Fruit fly (Drosophila melanogaster): Measurements from ENCODE around the gene ATPsynE.

The ATPsynE gene

dm6 chr3R:14369481-14370198 lies 42.9 kb downstream of the ATPsynE start (continued):
- no peak for TF ChIP-seq CG10147 (GFP tag; optimal IDR thresholded peaks at IDR 0.05)
- no peak for TF ChIP-seq CG17186 (GFP tag; optimal IDR thresholded peaks at IDR 0.05)
- TF ChIP-seq CG9215 (GFP tag; IDR thresholded peaks at IDR 0.05) = no peak
- TF ChIP-seq CG4404 (GFP tag; IDR thresholded peaks at IDR 0.05) = no peak
- no peak for TF ChIP-seq CG14441 (GFP tag; IDR thresholded peaks at IDR 0.05)
- no peak for TF ChIP-seq CG11398 (GFP tag; optimal IDR thresholded peaks at IDR 0.05)
- no peak for TF ChIP-seq stwl (tag; optimal IDR thresholded peaks at IDR 0.05)
- TF ChIP-seq dysf (GFP tag; IDR thresholded peaks at IDR 0.05) = no peak
- TF ChIP-seq CG18476 (GFP tag; optimal IDR thresholded peaks at IDR 0.05) = peak; percentile 72
- no peak for TF ChIP-seq Abd-B (GFP tag; optimal IDR thresholded peaks at IDR 0.05)
- TF ChIP-seq sim (GFP tag; IDR thresholded peaks at IDR 0.05) = no peak
- TF ChIP-seq Jarid2 (GFP tag; optimal IDR thresholded peaks at IDR 0.05) = peak; percentile 87
- TF ChIP-seq bowl (GFP tag; IDR thresholded peaks at IDR 0.05) = no peak
- TF ChIP-seq luna (GFP tag; optimal IDR thresholded peaks at IDR 0.05) = no peak
- TF ChIP-seq Bgb (GFP tag; IDR thresholded peaks at IDR 0.05; ENCODE audit: partially characterized antibody) = peak; percentile 43; the same call in 1 of the 2 replicates
- no peak for TF ChIP-seq CG4328 (GFP tag; optimal IDR thresholded peaks at IDR 0.05)
- TF ChIP-seq Sry-δ (GFP tag; optimal IDR thresholded peaks at IDR 0.05) = no peak
- TF ChIP-seq tll (GFP tag; optimal IDR thresholded peaks at IDR 0.05) = no peak
- TF ChIP-seq wdn (GFP tag; IDR thresholded peaks at IDR 0.05) = 0 out of 2 replicates have a peak, but pooled peaks have one; percentile 15
- TF ChIP-seq fd96Cb (tag; optimal IDR thresholded peaks at IDR 0.05) = no peak
- no peak for TF ChIP-seq lilli (GFP tag; optimal IDR thresholded peaks at IDR 0.05)
- TF ChIP-seq sob (GFP tag; IDR thresholded peaks at IDR 0.05) = no peak; the same call in 1 of the 2 replicates
- TF ChIP-seq Rfx (GFP tag; IDR thresholded peaks at IDR 0.05) = no peak
- TF ChIP-seq Lpt (GFP tag; optimal IDR thresholded peaks at IDR 0.05) = no peak
- no peak for TF ChIP-seq repo (GFP tag; optimal IDR thresholded peaks at IDR 0.05)
- peak; percentile 50; the same call in 1 of the 2 replicates for TF ChIP-seq rib (GFP tag; IDR thresholded peaks at IDR 0.05)
- TF ChIP-seq Hr78 (GFP tag; optimal IDR thresholded peaks at IDR 0.05) = no peak
- TF ChIP-seq br (optimal IDR thresholded peaks at IDR 0.05) = no peak
- peak; percentile 42 for TF ChIP-seq CG2199 (GFP tag; IDR thresholded peaks at IDR 0.05)
- peak; percentile 91 for TF ChIP-seq Adf1 (GFP tag; IDR thresholded peaks at IDR 0.05)
- no peak for TF ChIP-seq B-H2 (GFP tag; optimal IDR thresholded peaks at IDR 0.05)
- TF ChIP-seq ind (GFP tag; optimal IDR thresholded peaks at IDR 0.05) = no peak
- no peak for TF ChIP-seq Mrtf (GFP tag; IDR thresholded peaks at IDR 0.05)
- no peak for TF ChIP-seq CG6683 (GFP tag; optimal IDR thresholded peaks at IDR 0.05)
- no peak for TF ChIP-seq CG12155 (GFP tag; optimal IDR thresholded peaks at IDR 0.05)
- no peak for TF ChIP-seq p53 (GFP tag; optimal IDR thresholded peaks at IDR 0.05)
- no peak for TF ChIP-seq CG1792 (GFP tag; optimal IDR thresholded peaks at IDR 0.05)
- no peak for TF ChIP-seq danr (GFP tag; IDR thresholded peaks at IDR 0.05)
- no peak for TF ChIP-seq YL-1 (GFP tag; optimal IDR thresholded peaks at IDR 0.05)
- TF ChIP-seq CG7786 (GFP tag; optimal IDR thresholded peaks at IDR 0.05) = no peak
- TF ChIP-seq mirr (GFP tag; optimal IDR thresholded peaks at IDR 0.05) = no peak
- no peak for TF ChIP-seq D (optimal IDR thresholded peaks at IDR 0.05)
- TF ChIP-seq D (GFP tag; optimal IDR thresholded peaks at IDR 0.05) = no peak
- no peak for TF ChIP-seq CG10267 (tag; optimal IDR thresholded peaks at IDR 0.05)
- no peak for TF ChIP-seq bab2 (GFP tag; optimal IDR thresholded peaks at IDR 0.05)
- TF ChIP-seq Kr (GFP tag; optimal IDR thresholded peaks at IDR 0.05) = no peak
- TF ChIP-seq CG2678 (tag; optimal IDR thresholded peaks at IDR 0.05) = no peak
- no peak for TF ChIP-seq NfI (GFP tag; optimal IDR thresholded peaks at IDR 0.05)
- TF ChIP-seq CG31441 (GFP tag; IDR thresholded peaks at IDR 0.05) = no peak
- no peak for TF ChIP-seq Dad (GFP tag; optimal IDR thresholded peaks at IDR 0.05)
- TF ChIP-seq Hey (tag; optimal IDR thresholded peaks at IDR 0.05) = no peak
